Worm (Caenorhabditis elegans) whole organism, midembryonic: ENCODE data around the gene C10E2.1.

ENCODE experiments used
- cog-1 ChIP-seq: sonication (generic microtip); optimal IDR thresholded peaks from 2 replicates; lab custom pipeline; 2016; ENCODE audit warnings: missing genetic modification characterization, missing compliant biosample characterization
- flt-1 ChIP-seq: fragments of 200-800 bp; sonication (Bioruptor generic); IDR thresholded peaks from 2 replicates; pipeline ENCODE4 v1.3.6; 2022; ENCODE audit warnings: missing genetic modification characterization, missing compliant biosample characterization
- klf-2 ChIP-seq: fragments of 200-800 bp; sonication (Bioruptor generic); conservative IDR thresholded peaks from 2 replicates; pipeline ENCODE4 v1.3.6; 2022; ENCODE audit warnings: missing genetic modification reagents, missing genetic modification characterization, missing compliant biosample characterization
- med-1 ChIP-seq: sonication (generic microtip); optimal IDR thresholded peaks from 2 replicates; lab custom pipeline; 2017; ENCODE audit warnings: missing genetic modification characterization, mild to moderate bottlenecking, missing compliant biosample characterization, antibody characterized with exemption, missing genetic modification reagents; ENCODE audit not compliant: insufficient read depth
- tab-1 ChIP-seq: fragments of 200-800 bp; sonication (Bioruptor generic); IDR thresholded peaks from 2 replicates; pipeline ENCODE4 v1.3.6; 2022; ENCODE audit warnings: missing genetic modification characterization, missing compliant biosample characterization
- ztf-23 ChIP-seq: fragments of 200-800 bp; sonication (Bioruptor generic); IDR thresholded peaks from 2 replicates; pipeline ENCODE4 v1.3.6; 2022; ENCODE audit warnings: missing genetic modification reagents, missing genetic modification characterization, missing compliant biosample characterization
- ztf-29 ChIP-seq: fragments of 200-800 bp; sonication (Bioruptor generic); IDR thresholded peaks from 2 replicates; pipeline ENCODE4 v1.3.6; 2022; ENCODE audit warnings: missing genetic modification reagents, missing genetic modification characterization, missing compliant biosample characterization

DNA sequence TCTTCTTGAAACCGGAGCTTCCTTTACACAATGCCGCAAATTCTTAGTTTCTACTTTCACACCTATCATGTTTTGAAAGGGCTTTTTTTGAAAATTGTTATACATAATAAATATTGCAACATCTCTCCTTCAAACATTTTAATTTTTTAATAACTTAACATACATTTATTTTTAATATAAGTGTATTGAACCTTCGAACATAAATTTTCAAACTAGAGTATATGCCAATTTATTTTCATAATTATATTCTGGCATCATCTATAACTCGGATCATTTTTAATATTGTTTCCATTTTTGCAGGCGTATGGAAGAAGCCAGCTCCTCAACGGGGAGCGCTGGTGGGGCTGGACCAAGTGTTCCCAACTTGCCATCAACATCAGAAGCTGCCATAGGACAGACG lies 33.4 kb upstream of the C10E2.1 start, which contains the start of gene hda-4:
- TF ChIP-seq flt-1 (GFP tag; lab: Robert Waterston, UW) (no peak), ztf-23 (no peak), med-1 (no peak), klf-2 (no peak), tab-1 (GFP tag; lab: Robert Waterston, UW) (no peak), ztf-29 (GFP tag; lab: Robert Waterston, UW) (no peak), cog-1 (no peak)
